Fruit fly (Drosophila melanogaster) whole organism, embryonic: Measurements from ENCODE around the gene CG13978.

Source experiments
- Ada2b ChIP-seq: fragments of 200-800 bp; sonication (Bioruptor generic); IDR thresholded peaks from 2 replicates; pipeline ENCODE4 v1.3.6; 2022; ENCODE audit warnings: missing biosample characterization, missing genetic modification characterization
- Adf1 ChIP-seq: fragments of 200-800 bp; sonication (Bioruptor generic); IDR thresholded peaks from 2 replicates; pipeline ENCODE4 v1.3.6; 2022; ENCODE audit warnings: missing biosample characterization, missing genetic modification characterization
- Antp ChIP-seq: fragments of 200-800 bp; sonication (Bioruptor generic); optimal IDR thresholded peaks from 3 replicates; lab custom pipeline; 2016; ENCODE audit warnings: missing biosample characterization, missing genetic modification characterization
- Blimp-1 ChIP-seq: fragments of 200-800 bp; sonication (Bioruptor generic); optimal IDR thresholded peaks from 3 replicates; lab custom pipeline; 2018; ENCODE audit warnings: missing biosample characterization, missing genetic modification characterization, mild to moderate bottlenecking, moderate library complexity, missing genetic modification reagents
- BtbVII ChIP-seq: fragments of 200-800 bp; sonication (Bioruptor generic); optimal IDR thresholded peaks from 3 replicates; lab custom pipeline; 2017; ENCODE audit warnings: missing biosample characterization, mild to moderate bottlenecking, missing genetic modification characterization
- Bteb2 ChIP-seq: fragments of 200-800 bp; sonication (Bioruptor generic); optimal IDR thresholded peaks from 2 replicates; lab custom pipeline; 2016; ENCODE audit warnings: missing biosample characterization, missing genetic modification characterization
- CG10147 ChIP-seq: fragments of 200-800 bp; sonication (Bioruptor generic); optimal IDR thresholded peaks from 2 replicates; lab custom pipeline; 2019; ENCODE audit warnings: missing biosample characterization, mild to moderate bottlenecking, missing genetic modification characterization, moderate library complexity
- CG1024 ChIP-seq: fragments of 200-800 bp; sonication (Bioruptor generic); IDR thresholded peaks from 2 replicates; pipeline ENCODE4 v1.3.6; 2022; ENCODE audit warnings: missing biosample characterization, missing genetic modification characterization
- CG10267 ChIP-seq: fragments of 200-800 bp; sonication (Bioruptor generic); optimal IDR thresholded peaks from 2 replicates; lab custom pipeline; 2018; ENCODE audit warnings: missing biosample characterization, mild to moderate bottlenecking, missing genetic modification characterization, moderate library complexity
- CG10274 ChIP-seq: fragments of 200-800 bp; sonication (Bioruptor generic); optimal IDR thresholded peaks from 3 replicates; lab custom pipeline; 2017; ENCODE audit warnings: missing biosample characterization, mild to moderate bottlenecking, missing genetic modification characterization
- CG11696 ChIP-seq: fragments of 200-800 bp; sonication (Bioruptor generic); IDR thresholded peaks from 2 replicates; pipeline ENCODE4 v1.3.6; 2022; ENCODE audit warnings: missing biosample characterization, missing genetic modification characterization
- CG13287 ChIP-seq: fragments of 200-800 bp; sonication (Bioruptor generic); IDR thresholded peaks from 2 replicates; pipeline ENCODE4 v1.3.6; 2022; ENCODE audit warnings: missing biosample characterization, missing genetic modification characterization; ENCODE audit not compliant: partially characterized antibody
- CG15696 ChIP-seq: fragments of 200-800 bp; sonication (Bioruptor generic); optimal IDR thresholded peaks from 2 replicates; lab custom pipeline; 2019; ENCODE audit warnings: missing biosample characterization, mild to moderate bottlenecking, missing genetic modification characterization, moderate library complexity
- CG2116 ChIP-seq: fragments of 200-800 bp; sonication (Bioruptor generic); optimal IDR thresholded peaks from 3 replicates; lab custom pipeline; 2018; ENCODE audit warnings: missing biosample characterization, mild to moderate bottlenecking, missing genetic modification characterization
- CG2202 ChIP-seq: fragments of 200-800 bp; sonication (Bioruptor generic); optimal IDR thresholded peaks from 2 replicates; lab custom pipeline; 2018; ENCODE audit warnings: missing biosample characterization, mild to moderate bottlenecking, missing genetic modification characterization
- CG31365 ChIP-seq: fragments of 200-800 bp; sonication (Bioruptor generic); optimal IDR thresholded peaks from 2 replicates; lab custom pipeline; 2018; ENCODE audit warnings: missing biosample characterization, mild to moderate bottlenecking, missing genetic modification characterization
- CG3281 ChIP-seq: fragments of 200-800 bp; sonication (Bioruptor generic); optimal IDR thresholded peaks from 3 replicates; lab custom pipeline; 2017; ENCODE audit warnings: missing biosample characterization, mild to moderate bottlenecking, missing genetic modification characterization
- CG3847 ChIP-seq: fragments of 200-800 bp; sonication (Bioruptor generic); IDR thresholded peaks from 2 replicates; pipeline ENCODE4 v1.3.6; 2022; ENCODE audit warnings: missing biosample characterization, missing genetic modification characterization
- CG3995 ChIP-seq: fragments of 200-800 bp; sonication (Bioruptor generic); optimal IDR thresholded peaks from 3 replicates; lab custom pipeline; 2016; ENCODE audit warnings: missing biosample characterization, missing genetic modification characterization
- CG4424 ChIP-seq: fragments of 200-800 bp; sonication (Bioruptor generic); optimal IDR thresholded peaks from 3 replicates; lab custom pipeline; 2016; ENCODE audit warnings: missing biosample characterization, missing genetic modification characterization
- CG5245 ChIP-seq: fragments of 200-800 bp; sonication (Bioruptor generic); optimal IDR thresholded peaks from 3 replicates; lab custom pipeline; 2016; ENCODE audit warnings: missing biosample characterization, missing genetic modification characterization
- CG5953 ChIP-seq: fragments of 200-800 bp; sonication (Bioruptor generic); IDR thresholded peaks from 2 replicates; pipeline ENCODE4 v1.3.6; 2022; ENCODE audit warnings: missing biosample characterization, missing genetic modification characterization
- Dip2 ChIP-seq: fragments of 200-800 bp; sonication (Bioruptor generic); IDR thresholded peaks from 2 replicates; pipeline ENCODE4 v1.3.6; 2022; ENCODE audit warnings: missing biosample characterization, missing genetic modification characterization
- Eip74EF ChIP-seq, 2 experiments: fragments of 200-800 bp in 1 of 2; fragments of >200 bp in 1 of 2; sonication (Bioruptor generic) in 1 of 2; optimal IDR thresholded peaks; 2 replicates each; lab custom pipeline; 2017 to 2019; ENCODE audit warnings: missing biosample characterization in 2 of 2, missing genetic modification characterization in 2 of 2, mild to moderate bottlenecking in 1 of 2, moderate library complexity in 1 of 2
- Hsf ChIP-seq: fragments of 200-800 bp; sonication (Bioruptor generic); optimal IDR thresholded peaks from 3 replicates; lab custom pipeline; 2016; ENCODE audit warnings: missing biosample characterization, missing genetic modification characterization
- Lhr ChIP-seq: fragments of 200-800 bp; sonication (Bioruptor generic); optimal IDR thresholded peaks from 3 replicates; lab custom pipeline; 2017; ENCODE audit warnings: mild to moderate bottlenecking, missing biosample characterization, missing genetic modification reagents, missing genetic modification characterization
- MESR4 ChIP-seq: fragments of 200-800 bp; sonication (Bioruptor generic); optimal IDR thresholded peaks from 2 replicates; lab custom pipeline; 2018; ENCODE audit warnings: missing biosample characterization, mild to moderate bottlenecking, missing genetic modification characterization, moderate library complexity
- Max ChIP-seq: fragments of 200-800 bp; sonication (Bioruptor generic); optimal IDR thresholded peaks from 2 replicates; lab custom pipeline; 2016; ENCODE audit warnings: missing biosample characterization, mild to moderate bottlenecking, missing genetic modification characterization
- NFAT ChIP-seq: fragments of 200-800 bp; sonication (Bioruptor generic); IDR thresholded peaks from 2 replicates; pipeline ENCODE4 v1.3.6; 2022; ENCODE audit warnings: missing biosample characterization, missing genetic modification characterization
- Nf-YA ChIP-seq: fragments of 200-800 bp; sonication (Bioruptor generic); IDR thresholded peaks from 2 replicates; pipeline ENCODE4 v1.3.6; 2022; ENCODE audit warnings: missing biosample characterization, missing genetic modification characterization
- Nf-YB ChIP-seq: fragments of 200-800 bp; sonication (Bioruptor generic); optimal IDR thresholded peaks from 3 replicates; lab custom pipeline; 2019; ENCODE audit warnings: missing biosample characterization, mild to moderate bottlenecking, missing genetic modification characterization, moderate library complexity
- Oaz ChIP-seq: fragments of 200-800 bp; sonication (Bioruptor generic); IDR thresholded peaks from 2 replicates; pipeline ENCODE4 v1.3.6; 2022; ENCODE audit warnings: missing biosample characterization, missing genetic modification characterization
- Six4 ChIP-seq: fragments of 200-800 bp; sonication (Bioruptor generic); optimal IDR thresholded peaks from 2 replicates; lab custom pipeline; 2016; ENCODE audit warnings: missing biosample characterization, missing genetic modification characterization
- al ChIP-seq: fragments of 200-800 bp; sonication (Bioruptor generic); IDR thresholded peaks from 2 replicates; pipeline ENCODE4 v1.3.6; 2022; ENCODE audit warnings: missing biosample characterization, missing genetic modification characterization
- amos ChIP-seq: fragments of 200-800 bp; sonication (Bioruptor generic); IDR thresholded peaks from 2 replicates; pipeline ENCODE4 v1.3.6; 2022; ENCODE audit warnings: missing biosample characterization, missing genetic modification characterization; ENCODE audit not compliant: partially characterized antibody
- br ChIP-seq: fragments of >200 bp; optimal IDR thresholded peaks from 2 replicates; lab custom pipeline; 2017
- cwo ChIP-seq: fragments of 200-800 bp; sonication (Bioruptor generic); optimal IDR thresholded peaks from 3 replicates; lab custom pipeline; 2017; ENCODE audit warnings: missing biosample characterization, missing genetic modification characterization, mild to moderate bottlenecking, moderate library complexity, missing genetic modification reagents
- dysf ChIP-seq: fragments of 200-800 bp; sonication (Bioruptor generic); IDR thresholded peaks from 3 replicates; pipeline ENCODE4 v1.3.6; 2022; ENCODE audit warnings: missing biosample characterization, missing genetic modification characterization
- gro ChIP-seq: fragments of 200-800 bp; sonication (Bioruptor generic); optimal IDR thresholded peaks from 2 replicates; lab custom pipeline; 2016; ENCODE audit warnings: missing biosample characterization, missing genetic modification characterization
- gsb ChIP-seq: fragments of 200-800 bp; sonication (Bioruptor generic); IDR thresholded peaks from 2 replicates; pipeline ENCODE4 v1.3.6; 2022; ENCODE audit warnings: missing biosample characterization, missing genetic modification characterization
- gsb-n ChIP-seq: fragments of 200-800 bp; sonication (Bioruptor generic); optimal IDR thresholded peaks from 3 replicates; lab custom pipeline; 2018; ENCODE audit warnings: missing biosample characterization, mild to moderate bottlenecking, missing genetic modification characterization
- luna ChIP-seq: fragments of 200-800 bp; sonication (Bioruptor generic); optimal IDR thresholded peaks from 2 replicates; lab custom pipeline; 2016; ENCODE audit warnings: missing biosample characterization, missing genetic modification characterization
- phol ChIP-seq: fragments of 200-800 bp; sonication (Bioruptor generic); optimal IDR thresholded peaks from 3 replicates; lab custom pipeline; 2018; ENCODE audit warnings: missing biosample characterization, mild to moderate bottlenecking, missing genetic modification characterization, moderate library complexity
- prd ChIP-seq, 3 experiments: fragments of >200 bp in 2 of 3; fragments of 200-800 bp in 1 of 3; sonication (Bioruptor generic) in 1 of 3; optimal IDR thresholded peaks in 2 of 3; IDR thresholded peaks in 1 of 3; 2 replicates in 2 of 3; 3 replicates in 1 of 3; pipeline versions ENCODE4 v1.3.6 to Lab custom; 2017 to 2022; ENCODE audit warnings: missing biosample characterization in 1 of 3, missing genetic modification characterization in 1 of 3
- scrt ChIP-seq: fragments of 200-800 bp; sonication (Bioruptor generic); optimal IDR thresholded peaks from 2 replicates; lab custom pipeline; 2018; ENCODE audit warnings: missing biosample characterization, mild to moderate bottlenecking, missing genetic modification characterization, moderate library complexity
- sisA ChIP-seq: fragments of 200-800 bp; sonication (Bioruptor generic); IDR thresholded peaks from 2 replicates; pipeline ENCODE4 v1.3.6; 2022; ENCODE audit warnings: missing biosample characterization, missing genetic modification characterization
- ssp ChIP-seq: fragments of 200-800 bp; sonication (Bioruptor generic); IDR thresholded peaks from 2 replicates; pipeline ENCODE4 v1.3.6; 2022; ENCODE audit warnings: missing biosample characterization, missing genetic modification characterization
- tin ChIP-seq: fragments of 200-800 bp; sonication (Bioruptor generic); optimal IDR thresholded peaks from 3 replicates; lab custom pipeline; 2016; ENCODE audit warnings: missing biosample characterization, missing genetic modification characterization
- tio ChIP-seq: fragments of 200-800 bp; sonication (Bioruptor generic); optimal IDR thresholded peaks from 2 replicates; lab custom pipeline; 2017; ENCODE audit warnings: missing biosample characterization, missing genetic modification characterization, inconsistent platforms
- vvl ChIP-seq: fragments of 200-800 bp; sonication (Bioruptor generic); IDR thresholded peaks from 2 replicates; pipeline ENCODE4 v1.3.6; 2022; ENCODE audit warnings: missing biosample characterization, missing genetic modification characterization
- zfh1 ChIP-seq: fragments of 200-800 bp; sonication (Bioruptor generic); IDR thresholded peaks from 3 replicates; pipeline ENCODE4 v1.3.6; 2022; ENCODE audit warnings: missing biosample characterization, missing genetic modification characterization

CG13978 gene

DNA sequence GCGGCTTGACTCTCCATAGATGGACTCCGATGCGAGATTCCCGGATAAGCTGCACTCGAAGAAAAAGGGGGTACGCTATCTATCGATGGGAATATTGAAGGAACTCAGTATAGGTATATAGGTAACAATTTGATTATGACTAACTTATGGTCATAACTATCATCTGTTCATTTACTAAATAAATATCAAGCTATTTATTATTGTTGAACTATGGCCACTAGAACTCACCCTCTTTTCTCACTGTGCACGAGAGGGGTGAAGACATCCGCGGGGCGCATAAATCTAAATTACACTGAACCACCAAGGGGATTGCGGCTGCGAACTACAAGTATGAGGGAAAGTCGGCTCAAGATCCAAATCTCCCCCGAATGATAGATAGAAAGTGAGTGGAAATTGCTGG lies 23.4 kb upstream of the CG13978 start, which contains the start of gene CG44290 (continued):
- no peak for TF ChIP-seq gsb (GFP tag; lab: Robert Waterston, UW)
- peak; percentile 65 for TF ChIP-seq Blimp-1 (GFP tag; lab: Kevin White, UChicago)
- peak; percentile 65 for TF ChIP-seq CG4424
- no peak for TF ChIP-seq CG10147 (GFP tag; lab: Kevin White, UChicago)
- no peak for TF ChIP-seq cwo (GFP tag; lab: Kevin White, UChicago)
- peak; percentile 25 for TF ChIP-seq CG2202 (tag; lab: Kevin White, UChicago)
- TF ChIP-seq CG10267 (tag; lab: Kevin White, UChicago), result peak; percentile 69
- no peak for TF ChIP-seq Oaz (GFP tag; lab: Robert Waterston, UW)
- TF ChIP-seq Dip2 (GFP tag; lab: Robert Waterston, UW), result no peak
- no peak for TF ChIP-seq CG5245
- TF ChIP-seq tio (GFP tag; lab: Kevin White, UChicago), result no peak
- TF ChIP-seq scrt (GFP tag; lab: Kevin White, UChicago), result no peak
- no peak for TF ChIP-seq luna (GFP tag; lab: Kevin White, UChicago)
- no peak for TF ChIP-seq CG3847
- TF ChIP-seq gro (GFP tag; lab: Kevin White, UChicago), result no peak
- TF ChIP-seq gsb-n (tag; lab: Kevin White, UChicago), result peak; percentile 69
- no peak for TF ChIP-seq Lhr (GFP tag; lab: Kevin White, UChicago)
- TF ChIP-seq CG15696, result peak; percentile 37
- TF ChIP-seq Nf-YB, result no peak
- peak; percentile 11 for TF ChIP-seq Six4 (GFP tag; lab: Kevin White, UChicago)
- no peak for TF ChIP-seq CG5953 (GFP tag; lab: Robert Waterston, UW)
- TF ChIP-seq al (GFP tag; lab: Robert Waterston, UW), result no peak
- TF ChIP-seq tin, result peak; percentile 44
- TF ChIP-seq prd (optimal IDR thresholded peaks at IDR 0.05; lab: Kevin White, UChicago), result no peak
- peak; percentile 66; the same call in 2 of the 3 replicates for TF ChIP-seq prd (GFP tag; IDR thresholded peaks at IDR 0.05; lab: Robert Waterston, UW)
- no peak for TF ChIP-seq CG31365 (tag; lab: Kevin White, UChicago)
- TF ChIP-seq Adf1 (GFP tag; lab: Robert Waterston, UW), result no peak
- no peak for TF ChIP-seq Ada2b (GFP tag; lab: Robert Waterston, UW)
- TF ChIP-seq MESR4, result no peak
- TF ChIP-seq CG3281 (GFP tag; lab: Kevin White, UChicago), result no peak
- no peak for TF ChIP-seq BtbVII
- no peak for TF ChIP-seq CG3995
- TF ChIP-seq vvl, result peak; percentile 65
- TF ChIP-seq CG11696 (GFP tag; lab: Robert Waterston, UW), result no peak
- TF ChIP-seq Nf-YA (GFP tag; lab: Robert Waterston, UW), result no peak
- TF ChIP-seq CG1024, result no peak
- no peak for TF ChIP-seq CG13287
- TF ChIP-seq amos (GFP tag; lab: Robert Waterston, UW), result no peak
- TF ChIP-seq CG2116 (GFP tag; lab: Kevin White, UChicago), result no peak
- peak; percentile 44; the same call in 1 of the 2 replicates for TF ChIP-seq ssp
- TF ChIP-seq br (lab: Kevin White, UChicago), result no peak
- 0 out of 2 replicates have a peak, but pooled peaks have one; percentile 30 for TF ChIP-seq sisA
- no peak for TF ChIP-seq CG10274 (GFP tag; lab: Kevin White, UChicago)
- TF ChIP-seq Hsf (GFP tag; lab: Kevin White, UChicago), result no peak
- no peak for TF ChIP-seq NFAT
- peak; percentile 62; the same call in 2 of the 3 replicates for TF ChIP-seq zfh1
- TF ChIP-seq Antp, result peak; percentile 45
- no peak for TF ChIP-seq Max (GFP tag; lab: Kevin White, UChicago)
- no peak for TF ChIP-seq Bteb2
- no peak; the same call in 2 of the 3 replicates for TF ChIP-seq dysf (GFP tag; lab: Robert Waterston, UW)
- TF ChIP-seq phol (tag; lab: Kevin White, UChicago), result peak; percentile 69
- TF ChIP-seq Eip74EF (GFP tag; optimal IDR thresholded peaks at IDR 0.05; lab: Kevin White, UChicago), result peak in 1 of 2 experiments; percentile 21
